Worm (Caenorhabditis elegans) whole organism, L4 larva: ENCODE measurements around the gene srh-282.
A peak's percentile ranks its signal among the peaks of the same experiment; 100 is the strongest.

Experiments used
- T20F7.1 ChIP-seq: fragments of 200-800 bp; sonication (Bioruptor generic); optimal IDR thresholded peaks from 2 replicates; lab custom pipeline; 2018; ENCODE audit warnings: mild to moderate bottlenecking, missing genetic modification characterization, missing compliant biosample characterization
- ama-1 ChIP-seq: fragments of 150-350 bp; optimal IDR thresholded peaks from 2 replicates; lab custom pipeline; 2014; ENCODE audit warnings: inconsistent platforms, mixed read lengths
- attf-4 ChIP-seq: sonication (generic microtip); optimal IDR thresholded peaks from 3 replicates; lab custom pipeline; 2017; ENCODE audit warnings: missing biosample characterization, missing genetic modification characterization
- cey-2 ChIP-seq: sonication (generic microtip); optimal IDR thresholded peaks from 3 replicates; lab custom pipeline; 2017; ENCODE audit warnings: missing genetic modification characterization, mild to moderate bottlenecking, missing compliant biosample characterization, antibody characterized with exemption, borderline replicate concordance; ENCODE audit not compliant: insufficient read depth
- daf-16 ChIP-seq, 3 experiments: sonication (generic microtip); optimal IDR thresholded peaks; 2 replicates each; lab custom pipeline; 2016 to 2017; ENCODE audit warnings: missing genetic modification characterization in 3 of 3, missing genetic modification reagents in 3 of 3, mild to moderate bottlenecking in 2 of 3, missing compliant biosample characterization in 2 of 3, missing biosample characterization in 1 of 3, moderate library complexity in 1 of 3
- dmd-6 ChIP-seq: fragments of 200-800 bp; sonication (Bioruptor generic); IDR thresholded peaks from 2 replicates; pipeline ENCODE4 v1.3.6; 2022; ENCODE audit warnings: missing genetic modification reagents, missing genetic modification characterization, missing compliant biosample characterization
- dpl-1 ChIP-seq: fragments of 150-350 bp; optimal IDR thresholded peaks from 2 replicates; lab custom pipeline; 2014; ENCODE audit warnings: missing biosample characterization, missing genetic modification reagents, missing genetic modification characterization
- dve-1 ChIP-seq: sonication (generic microtip); optimal IDR thresholded peaks from 2 replicates; lab custom pipeline; 2017; ENCODE audit warnings: antibody characterized with exemption, mild to moderate bottlenecking, missing genetic modification characterization, missing compliant biosample characterization; ENCODE audit not compliant: insufficient read depth
- fos-1 ChIP-seq: fragments of 150-350 bp; optimal IDR thresholded peaks from 2 replicates; lab custom pipeline; 2014; ENCODE audit warnings: missing biosample characterization, missing genetic modification characterization
- hif-1 ChIP-seq, 2 experiments: sonication (generic microtip); optimal IDR thresholded peaks; 2 replicates each; lab custom pipeline; 2016 to 2017; ENCODE audit warnings: missing compliant biosample characterization in 2 of 2, missing genetic modification characterization in 2 of 2, missing genetic modification reagents in 2 of 2, missing genotype in 2 of 2, mild to moderate bottlenecking in 1 of 2
- hlh-11 ChIP-seq: fragments of 200-800 bp; sonication (Bioruptor generic); optimal IDR thresholded peaks from 2 replicates; lab custom pipeline; 2018; ENCODE audit warnings: mild to moderate bottlenecking, missing genetic modification characterization, missing compliant biosample characterization
- hlh-30 ChIP-seq: sonication (generic microtip); optimal IDR thresholded peaks from 2 replicates; lab custom pipeline; 2017; ENCODE audit warnings: antibody characterized with exemption, mild to moderate bottlenecking, missing genetic modification characterization, missing compliant biosample characterization; ENCODE audit not compliant: insufficient read depth
- hmg-1.1 ChIP-seq: fragments of 200-800 bp; sonication (Bioruptor generic); IDR thresholded peaks from 2 replicates; pipeline ENCODE4 v1.3.6; 2022; ENCODE audit warnings: missing genetic modification reagents, missing genetic modification characterization, missing compliant biosample characterization
- lin-1 ChIP-seq: fragments of 200-800 bp; sonication (Bioruptor generic); IDR thresholded peaks from 2 replicates; pipeline ENCODE4 v1.3.6; 2022; ENCODE audit warnings: missing genetic modification reagents, missing genetic modification characterization, missing compliant biosample characterization
- lin-38 ChIP-seq: fragments of 200-800 bp; sonication (Bioruptor generic); IDR thresholded peaks from 2 replicates; pipeline ENCODE4 v1.3.6; 2022; ENCODE audit warnings: missing genetic modification reagents, missing genetic modification characterization, missing compliant biosample characterization
- lir-3 ChIP-seq: sonication (generic microtip); optimal IDR thresholded peaks from 2 replicates; lab custom pipeline; 2016; ENCODE audit warnings: mild to moderate bottlenecking, missing genetic modification characterization, missing compliant biosample characterization
- madf-9 ChIP-seq: fragments of 200-800 bp; sonication (Bioruptor generic); conservative IDR thresholded peaks from 2 replicates; pipeline ENCODE4 v1.3.6; 2022; ENCODE audit warnings: missing genetic modification reagents, missing genetic modification characterization, missing compliant biosample characterization
- mdl-1 ChIP-seq, 2 experiments: fragments of 150-350 bp in 1 of 2; sonication (generic microtip) in 1 of 2; optimal IDR thresholded peaks; 2 replicates each; lab custom pipeline; 2014 to 2017; ENCODE audit warnings: missing biosample characterization in 2 of 2, missing genetic modification characterization in 2 of 2
- mep-1 ChIP-seq: fragments of 150-350 bp; sonication (generic microtip); optimal IDR thresholded peaks from 3 replicates; lab custom pipeline; 2014; ENCODE audit warnings: missing biosample characterization, missing genetic modification characterization
- mes-2 ChIP-seq: sonication (generic microtip); optimal IDR thresholded peaks from 2 replicates; lab custom pipeline; 2016; ENCODE audit warnings: missing genotype, mild to moderate bottlenecking, missing genetic modification characterization, missing compliant biosample characterization; ENCODE audit not compliant: poor library complexity, severe bottlenecking
- mxl-3 ChIP-seq: fragments of 200-800 bp; sonication (Bioruptor generic); optimal IDR thresholded peaks from 2 replicates; lab custom pipeline; 2018; ENCODE audit warnings: mild to moderate bottlenecking, missing genetic modification characterization, missing compliant biosample characterization
- nhr-102 ChIP-seq: sonication (generic microtip); optimal IDR thresholded peaks from 2 replicates; lab custom pipeline; 2016; ENCODE audit warnings: mild to moderate bottlenecking, missing genetic modification characterization, moderate library complexity, missing compliant biosample characterization
- nhr-111 ChIP-seq: fragments of 200-800 bp; sonication (Bioruptor generic); optimal IDR thresholded peaks from 2 replicates; lab custom pipeline; 2018; ENCODE audit warnings: mild to moderate bottlenecking, missing genetic modification characterization, missing compliant biosample characterization
- nhr-28 ChIP-seq: fragments of 150-350 bp; optimal IDR thresholded peaks from 2 replicates; lab custom pipeline; 2014; ENCODE audit warnings: missing biosample characterization, missing genetic modification characterization
- nhr-48 ChIP-seq: sonication (generic microtip); optimal IDR thresholded peaks from 2 replicates; lab custom pipeline; 2016; ENCODE audit warnings: mild to moderate bottlenecking, missing genetic modification characterization, missing compliant biosample characterization
- nhr-77 ChIP-seq: fragments of 150-350 bp; optimal IDR thresholded peaks from 2 replicates; lab custom pipeline; 2014; ENCODE audit warnings: missing biosample characterization, missing genetic modification characterization
- pha-4 ChIP-seq, 2 experiments: fragments of 150-350 bp in 1 of 2; fragments of 200-800 bp in 1 of 2; sonication (Bioruptor generic) in 1 of 2; IDR thresholded peaks in 1 of 2; optimal IDR thresholded peaks in 1 of 2; 2 replicates each; pipeline versions ENCODE4 v1.3.6 to Lab custom; 2014 to 2022; ENCODE audit warnings: missing genetic modification characterization in 2 of 2, missing genetic modification reagents in 2 of 2, missing biosample characterization in 1 of 2, missing compliant biosample characterization in 1 of 2
- php-3 ChIP-seq: fragments of 200-800 bp; sonication (Bioruptor generic); IDR thresholded peaks from 2 replicates; pipeline ENCODE4 v1.3.6; 2022; ENCODE audit warnings: missing genetic modification reagents, missing genetic modification characterization, missing compliant biosample characterization
- pqm-1 ChIP-seq: sonication (generic microtip); optimal IDR thresholded peaks from 2 replicates; lab custom pipeline; 2017; ENCODE audit warnings: missing biosample characterization, missing genetic modification characterization
- saeg-2 ChIP-seq: fragments of 200-800 bp; sonication (Bioruptor generic); IDR thresholded peaks from 2 replicates; pipeline ENCODE4 v1.3.6; 2022; ENCODE audit warnings: missing genetic modification reagents, missing genetic modification characterization, missing compliant biosample characterization
- tag-97 ChIP-seq: fragments of 200-800 bp; sonication (Bioruptor generic); IDR thresholded peaks from 2 replicates; pipeline ENCODE4 v1.3.6; 2022; ENCODE audit warnings: missing genetic modification characterization, missing compliant biosample characterization
- tra-1 ChIP-seq: fragments of 200-800 bp; sonication (Bioruptor generic); IDR thresholded peaks from 2 replicates; pipeline ENCODE4 v1.3.6; 2022; ENCODE audit warnings: missing genetic modification reagents, missing genetic modification characterization, missing compliant biosample characterization
- unc-130 ChIP-seq: sonication (generic microtip); optimal IDR thresholded peaks from 2 replicates; lab custom pipeline; 2016; ENCODE audit warnings: missing genetic modification reagents, missing genetic modification characterization, missing compliant biosample characterization
- unc-62 ChIP-seq, 3 experiments: fragments of 150-350 bp in 1 of 3; sonication (generic microtip); optimal IDR thresholded peaks in 2 of 3; peaks in 1 of 3; 1 replicate in 1 of 3; 2 replicates in 2 of 3; lab custom pipeline; 2014 to 2017; ENCODE audit warnings: missing biosample characterization in 3 of 3, missing genetic modification characterization in 3 of 3, missing genetic modification reagents in 3 of 3, missing genotype in 1 of 3
- zfp-3 ChIP-seq: fragments of 200-800 bp; sonication (Bioruptor generic); conservative IDR thresholded peaks from 2 replicates; pipeline ENCODE4 v1.3.6; 2022; ENCODE audit warnings: missing genetic modification reagents, missing genetic modification characterization, missing compliant biosample characterization

srh-282 gene

ce11 chrIV:274185-274584 is 986 bp upstream of the srh-282 start, which contains the start of gene sma-10:
TSS of gene sma-10 (plus strand) at chrIV:274420.
- TF ChIP-seq mes-2 (tag; lab: Kevin White, UChicago) (peak; percentile 40), hlh-11 (tag; lab: Kevin White, UChicago) (peak; percentile 93), dpl-1 (GFP tag; lab: Kevin White, UChicago) (peak; percentile 34), mep-1 (peak; percentile 74), lin-1 (GFP tag; lab: Robert Waterston, UW) (peak; percentile 78; the same call in 1 of the 2 replicates), hif-1 (tag; optimal IDR thresholded peaks at IDR 0.05; lab: Kevin White, UChicago) (peak in 1 of 2 experiments; percentile 29), daf-16 (GFP tag; optimal IDR thresholded peaks at IDR 0.05; lab: Kevin White, UChicago) (peak in 1 of 2 experiments; percentile 25), daf-16 (tag; optimal IDR thresholded peaks at IDR 0.05; lab: Kevin White, UChicago) (peak; percentile 92), mxl-3 (GFP tag; lab: Kevin White, UChicago) (peak; percentile 32), unc-62 (GFP tag; optimal IDR thresholded peaks at IDR 0.05 in 1 of 2; lab: Kevin White, UChicago) (peak in 1 of 2 experiments; percentile 49), unc-62 (tag; optimal IDR thresholded peaks at IDR 0.05; lab: Kevin White, UChicago) (no peak), fos-1 (tag; lab: Kevin White, UChicago) (no peak), hmg-1.1 (GFP tag; lab: Robert Waterston, UW) (no peak), dve-1 (tag; lab: Kevin White, UChicago) (peak; percentile 98), hlh-30 (tag; lab: Kevin White, UChicago) (peak; percentile 71), nhr-111 (no peak), madf-9 (GFP tag; lab: Robert Waterston, UW) (no peak), nhr-28 (tag; lab: Kevin White, UChicago) (peak; percentile 92), nhr-48 (tag; lab: Kevin White, UChicago) (peak; percentile 64), pqm-1 (peak; percentile 99), nhr-102 (peak; percentile 58), cey-2 (peak; percentile 38), lin-38 (peak; percentile 52), php-3 (GFP tag; lab: Robert Waterston, UW) (peak; percentile 89), attf-4 (tag; lab: Kevin White, UChicago) (no peak), dmd-6 (peak; percentile 83), mdl-1 (tag; optimal IDR thresholded peaks at IDR 0.05; lab: Kevin White, UChicago) (peak in 1 of 2 experiments; percentile 61), unc-130 (GFP tag; lab: Kevin White, UChicago) (no peak), pha-4 (GFP tag; IDR thresholded peaks at IDR 0.05; lab: Robert Waterston, UW) (peak; percentile 65), pha-4 (tag; optimal IDR thresholded peaks at IDR 0.05; lab: Kevin White, UChicago) (no peak), T20F7.1 (GFP tag; lab: Kevin White, UChicago) (peak; percentile 54), tra-1 (GFP tag; lab: Robert Waterston, UW) (peak; percentile 15; the same call in 1 of the 2 replicates), nhr-77 (tag; lab: Kevin White, UChicago) (peak; percentile 92)

ce11 chrIV:269107-269506 is 4.1 kb downstream of the srh-282 start, which contains the start of gene T21D12.11:
TSS of gene T21D12.11 (plus strand) at chrIV:269407.
- no peak for TF ChIP-seq mes-2 (tag; lab: Kevin White, UChicago)
- TF ChIP-seq saeg-2 (GFP tag; lab: Robert Waterston, UW), result no peak
- TF ChIP-seq tag-97 (GFP tag; lab: Robert Waterston, UW), result no peak
- TF ChIP-seq ama-1 (lab: Kevin White, UChicago), result no peak
- TF ChIP-seq lir-3 (tag; lab: Kevin White, UChicago), result no peak
- no peak for TF ChIP-seq zfp-3 (GFP tag; lab: Robert Waterston, UW)
- TF ChIP-seq, all 104 proteins: peak for 0
